Fruit fly (Drosophila melanogaster): ENCODE measurements around the gene zfh2.

- TF ChIP-seq EcR (GFP tag; optimal IDR thresholded peaks at IDR 0.05) (no peak), CG9948 (tag; optimal IDR thresholded peaks at IDR 0.05) (no peak), CG14655 (GFP tag; optimal IDR thresholded peaks at IDR 0.05) (no peak), Ets98B (GFP tag; IDR thresholded peaks at IDR 0.05) (no peak)
Observed at dm6 chr4:466543-466965, 35.1 kb upstream of the zfh2 start, which contains the start of gene Taf3.
